Worm (Caenorhabditis elegans): Measurements from ENCODE around the gene C18A3.3.

ce11 chrII:5725094-5725493 is 9.0 kb downstream of the C18A3.3 start:
- TF ChIP-seq aly-2 (tag; optimal IDR thresholded peaks at IDR 0.05) = no peak
- no peak for TF ChIP-seq zag-1 (tag; optimal IDR thresholded peaks at IDR 0.05)
- TF ChIP-seq hlh-30 (tag; optimal IDR thresholded peaks at IDR 0.05; ENCODE audit: insufficient read depth) = no peak
- TF ChIP-seq unc-62 (GFP tag; optimal IDR thresholded peaks at IDR 0.05 in 1 of 2) = peak in 1 of 2 experiments; percentile 75
- no peak for TF ChIP-seq unc-62 (tag; optimal IDR thresholded peaks at IDR 0.05)
- peak; percentile 86 for TF ChIP-seq mep-1 (tag; optimal IDR thresholded peaks at IDR 0.05)
- TF ChIP-seq F49E8.2 (tag; optimal IDR thresholded peaks at IDR 0.05; ENCODE audit: borderline replicate concordance) = no peak
- TF ChIP-seq nhr-237 (tag; optimal IDR thresholded peaks at IDR 0.05) = no peak
- TF ChIP-seq nhr-25 (tag; optimal IDR thresholded peaks at IDR 0.05; ENCODE audit: borderline replicate concordance, insufficient read depth) = no peak
